Worm (Caenorhabditis elegans): ENCODE data around the gene gln-5.

- TF ChIP-seq cog-1 (tag; optimal IDR thresholded peaks at IDR 0.05) (no peak), ztf-23 (GFP tag; IDR thresholded peaks at IDR 0.05) (no peak)
Measured at ce11 chrIV:17255001-17255400, 18.5 kb downstream of the gln-5 start, which contains the start of gene gtf-2E1.
